Worm (Caenorhabditis elegans) whole organism, mixed stage, embryonic: Measurements from ENCODE around the gene Y4C6A.4.
"Not testable (repeated sequence)": the region's sequence is repeated elsewhere in the genome, so short reads cannot be mapped to it uniquely, and the experiment has no call there.

ENCODE experiments used
- bed-3 ChIP-seq: fragments of 200-800 bp; sonication (Bioruptor generic); optimal IDR thresholded peaks from 3 replicates; lab custom pipeline; 2018; ENCODE audit warnings: mild to moderate bottlenecking, missing genetic modification characterization, moderate library complexity, missing compliant biosample characterization
- blmp-1 ChIP-seq: fragments of 150-350 bp; optimal IDR thresholded peaks from 2 replicates; lab custom pipeline; 2014; ENCODE audit warnings: missing biosample characterization, missing genetic modification characterization
- ceh-39 ChIP-seq: fragments of 150-350 bp; optimal IDR thresholded peaks from 2 replicates; lab custom pipeline; 2014; ENCODE audit warnings: missing biosample characterization, missing genetic modification characterization
- elt-3 ChIP-seq: fragments of 150-350 bp; optimal IDR thresholded peaks from 2 replicates; lab custom pipeline; 2014; ENCODE audit warnings: missing biosample characterization, missing genetic modification characterization
- lsy-2 ChIP-seq: fragments of 150-350 bp; optimal IDR thresholded peaks from 2 replicates; lab custom pipeline; 2014; ENCODE audit warnings: missing biosample characterization, missing genetic modification characterization
- mab-5 ChIP-seq: fragments of 150-350 bp; optimal IDR thresholded peaks from 2 replicates; lab custom pipeline; 2014; ENCODE audit warnings: missing biosample characterization, missing genetic modification characterization
- nhr-12 ChIP-seq: fragments of 150-350 bp; optimal IDR thresholded peaks from 2 replicates; lab custom pipeline; 2014; ENCODE audit warnings: missing biosample characterization, missing genetic modification characterization
- nhr-28 ChIP-seq: fragments of 150-350 bp; optimal IDR thresholded peaks from 2 replicates; lab custom pipeline; 2014; ENCODE audit warnings: missing biosample characterization, missing genetic modification characterization
- pha-4 ChIP-seq: fragments of 150-350 bp; optimal IDR thresholded peaks from 2 replicates; lab custom pipeline; 2018; ENCODE audit warnings: missing biosample characterization, missing genetic modification reagents, missing genetic modification characterization
- unc-62 ChIP-seq: fragments of 150-350 bp; optimal IDR thresholded peaks from 2 replicates; lab custom pipeline; 2014; ENCODE audit warnings: missing biosample characterization, missing genetic modification reagents, missing genetic modification characterization
- zip-8 ChIP-seq: fragments of 150-350 bp; optimal IDR thresholded peaks from 2 replicates; lab custom pipeline; 2014; ENCODE audit warnings: missing biosample characterization, missing genetic modification characterization

DNA sequence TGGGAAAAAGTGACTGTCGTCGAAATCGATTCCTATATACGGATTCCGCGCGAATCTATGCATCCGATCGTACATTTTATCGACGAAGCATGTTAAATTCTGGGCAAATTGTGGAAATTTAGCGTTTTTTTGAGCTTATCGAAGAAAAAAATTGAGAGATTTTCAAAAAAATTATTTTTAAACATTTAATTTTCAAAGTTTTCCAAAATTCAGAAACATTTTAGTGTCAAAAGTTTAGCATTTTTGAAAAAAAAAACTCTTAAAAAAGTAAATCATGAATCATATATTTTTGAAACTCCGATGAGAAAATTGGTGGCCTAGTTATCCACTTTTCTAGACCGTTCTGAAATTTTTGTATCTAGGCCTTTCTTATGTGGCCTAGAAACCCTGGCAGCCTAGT, 38.3 kb downstream of the Y4C6A.4 start, which contains the start of gene B0273.115:
- not testable (repeated sequence) for TF ChIP-seq elt-3 (tag; lab: Kevin White, UChicago); mab-5 (tag; lab: Kevin White, UChicago); nhr-28; zip-8 (tag; lab: Kevin White, UChicago); lsy-2 (tag; lab: Kevin White, UChicago); nhr-12 (tag; lab: Kevin White, UChicago); unc-62 (GFP tag; lab: Kevin White, UChicago); bed-3 (GFP tag; lab: Kevin White, UChicago); pha-4; ceh-39 (tag; lab: Kevin White, UChicago); blmp-1 (tag; lab: Kevin White, UChicago)
